Fruit fly (Drosophila melanogaster): ENCODE data around the gene sov.

sov gene

DNA sequence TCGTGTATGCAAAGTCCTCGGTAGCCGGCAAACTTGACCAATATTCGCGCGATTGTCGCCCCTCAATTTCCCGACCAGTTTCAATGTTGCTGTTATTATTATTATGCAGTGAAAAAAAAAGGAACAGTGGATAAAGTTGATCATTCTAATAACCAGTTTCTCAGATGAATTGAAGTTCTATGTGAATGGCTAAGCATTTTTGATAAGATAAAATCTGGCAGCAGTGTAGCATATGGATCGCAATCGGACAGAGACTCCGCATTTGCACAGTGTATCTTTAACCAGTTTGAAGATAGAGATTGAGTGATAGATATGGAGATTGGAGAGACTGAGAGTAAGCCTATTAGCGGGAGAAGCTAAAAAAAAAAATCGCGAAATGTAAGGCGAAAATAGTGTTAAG is 37.3 kb downstream of the sov start:
- no peak for TF ChIP-seq psq (optimal IDR thresholded peaks at IDR 0.05)
- no peak for TF ChIP-seq Myc (optimal IDR thresholded peaks at IDR 0.05)
- TF ChIP-seq ttk (optimal IDR thresholded peaks at IDR 0.05): no peak
- no peak for TF ChIP-seq Sin3A (optimal IDR thresholded peaks at IDR 0.05)
- TF ChIP-seq insv (optimal IDR thresholded peaks at IDR 0.05): no peak
- no peak for TF ChIP-seq h (optimal IDR thresholded peaks at IDR 0.05)

DNA sequence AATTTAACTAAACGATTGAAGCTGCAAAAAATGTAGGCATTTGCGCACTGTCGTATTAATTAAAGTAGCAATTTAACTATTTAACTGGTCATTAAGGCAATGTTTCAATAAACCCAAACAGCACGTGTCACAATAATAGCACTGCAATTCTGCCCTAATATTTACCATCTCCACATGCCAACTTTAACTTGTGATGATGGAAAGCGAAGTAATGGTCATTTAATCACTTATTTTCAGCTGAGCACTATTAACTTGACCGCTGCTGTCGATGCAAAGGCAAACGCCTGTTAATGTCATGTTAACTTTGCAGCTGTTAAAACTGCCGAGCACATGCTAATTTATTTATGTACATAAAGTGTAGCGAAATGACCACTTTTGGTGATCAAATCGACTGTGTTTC is 38.1 kb downstream of the sov start:
- TF ChIP-seq Myc (optimal IDR thresholded peaks at IDR 0.05) (no peak), insv (optimal IDR thresholded peaks at IDR 0.05) (no peak), psq (optimal IDR thresholded peaks at IDR 0.05) (no peak), h (optimal IDR thresholded peaks at IDR 0.05) (no peak), Sin3A (optimal IDR thresholded peaks at IDR 0.05) (no peak), ttk (optimal IDR thresholded peaks at IDR 0.05) (no peak)

DNA sequence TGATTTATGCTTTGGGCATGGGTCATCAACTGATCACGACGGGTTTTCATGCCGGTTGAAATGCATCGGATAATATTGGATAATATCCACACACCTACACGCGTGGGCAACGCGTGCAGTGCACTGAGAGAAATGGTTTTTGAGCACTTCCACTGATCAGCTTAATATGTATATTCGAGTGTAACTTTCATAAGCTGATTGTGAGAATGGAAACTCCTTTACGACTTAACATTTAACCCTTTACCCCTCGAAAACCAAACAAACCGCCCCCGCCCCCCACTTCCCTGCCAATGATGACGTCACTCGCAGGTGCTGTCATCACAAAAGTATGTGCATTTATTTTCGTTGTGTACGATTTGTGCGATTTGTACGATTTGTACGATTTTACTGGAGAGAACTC is 38.7 kb downstream of the sov start:
- TF ChIP-seq ttk (optimal IDR thresholded peaks at IDR 0.05): no peak

DNA sequence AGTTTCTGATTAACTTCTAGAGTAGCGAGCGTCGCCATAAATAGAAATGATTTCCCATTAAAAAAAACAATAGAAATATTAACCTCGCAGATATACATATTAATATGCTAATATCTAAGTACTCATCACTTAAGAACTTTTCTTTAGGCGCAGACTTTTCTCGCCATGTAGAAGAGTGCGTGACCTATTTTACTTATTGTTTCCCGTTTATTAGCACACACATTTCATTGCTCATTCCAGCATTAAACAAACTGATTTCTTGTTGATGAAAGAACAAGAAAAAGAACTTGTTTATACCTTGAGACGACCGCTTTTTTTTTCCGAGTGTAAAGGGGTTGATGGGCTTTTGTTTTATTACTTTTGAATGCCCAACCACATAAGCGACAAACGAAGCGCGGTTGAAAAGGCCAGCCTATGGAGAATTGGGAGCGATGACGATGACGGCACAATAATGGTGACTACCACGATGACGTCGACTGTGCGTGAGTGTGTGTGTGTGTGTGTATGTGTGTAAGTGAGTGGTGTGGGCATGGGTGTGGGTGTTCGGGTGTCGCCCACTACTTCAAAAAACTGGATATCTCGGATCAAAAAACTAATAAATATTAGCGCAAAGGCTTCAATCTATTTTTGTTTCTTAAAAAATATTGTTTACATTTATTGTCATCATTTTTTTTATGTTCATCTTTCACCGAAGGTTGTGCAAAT is 40.0 kb downstream of the sov start:
- no peak for TF ChIP-seq psq (optimal IDR thresholded peaks at IDR 0.05)
- no peak for TF ChIP-seq Sin3A (optimal IDR thresholded peaks at IDR 0.05)
- TF ChIP-seq Myc (optimal IDR thresholded peaks at IDR 0.05): no peak
- no peak for TF ChIP-seq h (optimal IDR thresholded peaks at IDR 0.05)

DNA sequence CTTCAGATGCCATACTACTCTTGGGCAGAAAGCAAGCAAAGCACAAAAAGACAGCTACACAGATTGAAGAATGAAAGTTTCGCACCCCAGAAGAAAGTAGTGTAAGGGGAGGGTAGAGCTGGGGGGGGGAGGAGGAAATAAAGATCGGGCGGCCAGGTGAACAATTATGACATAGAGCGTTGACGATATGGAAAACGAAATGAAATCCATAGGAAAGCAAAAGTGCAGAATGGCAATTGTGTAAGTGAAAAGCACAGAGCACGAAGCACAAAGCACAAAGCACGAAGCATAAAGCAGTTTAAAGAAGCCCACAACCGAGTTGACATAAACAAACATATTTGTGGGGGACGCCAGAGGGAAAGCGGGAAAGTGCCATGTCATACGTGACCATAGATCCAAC is 40.9 kb downstream of the sov start:
- no peak for TF ChIP-seq insv (optimal IDR thresholded peaks at IDR 0.05)
- TF ChIP-seq Sin3A (optimal IDR thresholded peaks at IDR 0.05): no peak
- TF ChIP-seq ttk (optimal IDR thresholded peaks at IDR 0.05): no peak
- no peak for TF ChIP-seq Myc (optimal IDR thresholded peaks at IDR 0.05)
- no peak for TF ChIP-seq h (optimal IDR thresholded peaks at IDR 0.05)
- TF ChIP-seq psq (optimal IDR thresholded peaks at IDR 0.05): no peak

DNA sequence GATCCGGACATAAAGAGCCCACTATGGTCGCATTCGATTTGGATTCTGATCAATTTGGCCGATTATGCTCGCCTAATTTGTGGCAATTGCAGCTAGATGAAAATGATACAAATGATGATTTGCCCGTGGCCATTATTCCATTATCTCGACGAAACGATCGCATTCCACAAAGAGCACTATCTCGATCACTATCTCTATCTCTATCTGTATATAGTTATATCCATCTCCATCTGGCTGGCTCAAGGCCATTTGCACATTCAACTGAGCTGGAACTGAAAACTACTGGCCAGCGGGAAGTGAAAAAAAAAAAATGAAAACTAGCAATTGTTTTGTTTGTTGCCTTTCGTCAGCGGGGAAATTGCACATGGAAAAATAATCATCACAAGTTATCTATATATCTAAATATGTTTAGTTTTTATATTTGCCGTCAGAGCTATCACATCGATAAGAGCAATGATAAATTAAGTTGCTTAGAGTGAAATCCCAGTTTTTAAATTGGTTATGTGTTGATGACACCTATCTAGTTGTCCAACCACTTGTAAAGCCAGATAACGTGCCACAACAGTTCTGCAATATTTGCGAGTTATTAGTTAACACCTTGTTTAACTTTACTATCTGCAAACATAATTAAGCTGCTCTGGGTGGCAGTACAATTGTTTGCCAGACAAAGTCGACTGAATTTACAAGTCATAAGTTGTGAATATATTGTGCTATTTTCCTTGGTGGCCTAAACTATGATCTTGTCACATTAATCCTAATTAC is 43.3 kb downstream of the sov start:
- no peak for TF ChIP-seq ttk (optimal IDR thresholded peaks at IDR 0.05)
- TF ChIP-seq psq (optimal IDR thresholded peaks at IDR 0.05): no peak
- no peak for TF ChIP-seq Myc (optimal IDR thresholded peaks at IDR 0.05)

DNA sequence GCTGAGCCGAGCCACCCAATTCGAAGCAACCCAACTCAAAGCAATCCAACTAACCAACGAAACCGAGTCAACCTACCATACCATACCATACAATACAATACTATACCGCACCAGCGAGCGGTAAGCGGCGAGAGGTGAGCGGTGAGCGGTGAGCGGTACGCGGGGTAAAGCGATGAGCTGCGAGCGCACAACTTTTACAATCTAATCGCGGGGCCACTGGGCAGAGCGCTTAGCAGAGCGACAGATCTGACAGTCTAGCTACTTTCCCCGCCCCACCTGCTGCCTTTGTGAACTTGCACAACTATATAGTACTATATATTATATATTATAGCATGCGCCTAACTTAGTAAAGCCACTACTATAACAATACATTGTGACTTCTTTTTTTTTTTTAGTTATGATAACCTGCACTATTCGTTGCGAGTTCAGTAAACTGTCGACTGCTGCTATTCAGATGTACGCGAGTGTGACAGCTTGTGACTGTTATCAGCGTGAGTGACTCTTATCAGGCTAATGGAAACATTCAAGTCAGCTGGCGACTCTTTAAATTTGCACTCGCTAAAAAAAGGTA is 44.7 kb downstream of the sov start:
- TF ChIP-seq Myc (optimal IDR thresholded peaks at IDR 0.05) (no peak), Sin3A (optimal IDR thresholded peaks at IDR 0.05) (no peak), h (optimal IDR thresholded peaks at IDR 0.05) (no peak), ttk (optimal IDR thresholded peaks at IDR 0.05) (no peak), insv (optimal IDR thresholded peaks at IDR 0.05) (no peak), psq (optimal IDR thresholded peaks at IDR 0.05) (no peak)

DNA sequence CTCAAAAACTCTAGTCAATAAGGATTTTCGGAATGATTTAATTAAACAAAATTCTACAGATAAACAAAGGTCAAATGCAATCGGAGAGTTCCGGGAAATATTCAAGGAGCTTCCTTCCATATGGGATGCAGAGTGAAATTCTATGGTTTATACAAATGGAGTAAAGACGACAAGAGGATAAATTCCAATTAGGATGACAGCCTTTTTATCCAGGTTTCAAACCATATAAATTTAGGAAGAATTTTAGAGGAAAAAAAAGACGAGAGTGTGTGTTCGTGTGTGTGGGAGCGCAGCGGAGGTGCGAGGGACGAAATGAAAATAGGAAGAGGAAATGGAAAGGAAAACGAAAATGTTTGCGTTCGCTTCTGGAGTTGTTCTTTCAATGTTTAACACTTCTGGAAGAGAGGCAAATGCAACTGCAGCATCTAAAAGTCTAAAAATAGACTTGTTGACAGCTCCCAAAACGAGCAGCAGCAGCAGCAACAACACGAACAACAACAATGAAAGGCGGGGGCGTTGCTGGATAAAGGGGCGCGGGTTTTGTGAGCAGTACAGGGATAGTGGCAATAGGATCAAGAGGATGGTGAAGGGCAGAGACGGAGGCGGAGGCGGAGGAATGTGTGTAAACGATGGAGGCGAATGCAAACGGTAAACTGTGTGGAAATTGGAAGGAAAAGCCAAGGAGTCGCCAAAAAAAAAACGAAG is 46.4 kb downstream of the sov start:
- no peak for TF ChIP-seq Myc (optimal IDR thresholded peaks at IDR 0.05)
- no peak for TF ChIP-seq psq (optimal IDR thresholded peaks at IDR 0.05)
- TF ChIP-seq insv (optimal IDR thresholded peaks at IDR 0.05): no peak
- TF ChIP-seq h (optimal IDR thresholded peaks at IDR 0.05): no peak
- TF ChIP-seq ttk (optimal IDR thresholded peaks at IDR 0.05): no peak
- no peak for TF ChIP-seq Sin3A (optimal IDR thresholded peaks at IDR 0.05)

DNA sequence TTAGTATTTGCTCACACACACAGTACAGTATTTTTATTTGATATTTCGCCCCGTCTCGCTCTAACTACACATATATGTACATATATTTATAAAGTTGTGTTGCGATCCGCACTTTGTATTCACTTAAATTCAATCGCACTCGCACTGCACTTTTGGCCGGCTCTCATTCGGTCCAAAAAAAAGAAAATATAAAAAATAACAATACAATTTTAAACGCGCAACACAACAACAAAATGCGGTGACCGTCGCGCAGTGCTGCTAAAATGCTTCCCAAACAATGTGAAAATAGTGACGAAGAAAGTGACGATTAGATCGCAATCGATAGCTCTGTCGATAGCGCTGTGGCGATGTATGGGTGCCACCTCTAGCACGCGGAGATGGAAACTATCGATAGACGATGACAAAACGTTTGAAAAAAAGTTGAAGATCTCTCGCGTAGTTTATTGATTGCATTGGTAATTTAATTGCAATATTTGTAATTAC is 47.2 kb downstream of the sov start, which contains the start of the genes C3G and pod1:
C3G (minus strand) TSS at position 282 of the 483 bp plus-strand sequence.
pod1 (plus strand) TSS at position 373 of the 483 bp plus-strand sequence.
- no peak for TF ChIP-seq Myc (optimal IDR thresholded peaks at IDR 0.05)
- no peak for TF ChIP-seq ttk (optimal IDR thresholded peaks at IDR 0.05)
- TF ChIP-seq Sin3A (optimal IDR thresholded peaks at IDR 0.05): no peak
- no peak for TF ChIP-seq insv (optimal IDR thresholded peaks at IDR 0.05)
- no peak for TF ChIP-seq psq (optimal IDR thresholded peaks at IDR 0.05)
- no peak for TF ChIP-seq h (optimal IDR thresholded peaks at IDR 0.05)

DNA sequence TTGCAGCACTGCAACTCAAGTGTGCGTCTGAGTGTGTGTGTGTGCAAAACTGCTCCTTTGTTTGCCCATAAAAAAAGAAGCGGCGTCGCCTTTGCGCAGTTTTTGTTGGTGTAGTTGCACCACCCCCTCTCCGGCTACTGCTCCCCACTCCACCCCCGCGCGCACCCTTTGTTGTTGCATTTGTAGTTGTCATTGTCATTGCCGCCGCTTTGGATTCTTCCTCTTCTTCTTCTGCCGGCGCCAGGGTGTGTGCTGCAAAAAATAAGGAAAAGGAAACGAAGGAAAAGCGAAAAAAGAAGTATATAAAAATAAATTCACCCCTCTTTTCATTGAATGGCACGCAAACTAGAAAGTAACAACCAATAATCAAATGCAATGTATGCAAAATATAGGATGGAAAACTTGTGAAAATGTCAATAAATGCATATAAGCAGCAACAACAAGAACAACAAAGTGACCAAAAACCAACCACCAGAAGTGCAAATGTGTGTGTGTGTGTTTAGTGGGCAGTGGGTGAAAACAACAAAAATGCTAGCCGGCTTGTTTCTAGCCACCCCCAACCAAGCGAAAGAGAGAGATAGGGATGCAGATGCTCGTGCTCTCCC is 47.9 kb downstream of the sov start:
- TF ChIP-seq insv (optimal IDR thresholded peaks at IDR 0.05): no peak
- no peak for TF ChIP-seq h (optimal IDR thresholded peaks at IDR 0.05)
- TF ChIP-seq Myc (optimal IDR thresholded peaks at IDR 0.05): no peak
- no peak for TF ChIP-seq Sin3A (optimal IDR thresholded peaks at IDR 0.05)
- TF ChIP-seq ttk (optimal IDR thresholded peaks at IDR 0.05): no peak

DNA sequence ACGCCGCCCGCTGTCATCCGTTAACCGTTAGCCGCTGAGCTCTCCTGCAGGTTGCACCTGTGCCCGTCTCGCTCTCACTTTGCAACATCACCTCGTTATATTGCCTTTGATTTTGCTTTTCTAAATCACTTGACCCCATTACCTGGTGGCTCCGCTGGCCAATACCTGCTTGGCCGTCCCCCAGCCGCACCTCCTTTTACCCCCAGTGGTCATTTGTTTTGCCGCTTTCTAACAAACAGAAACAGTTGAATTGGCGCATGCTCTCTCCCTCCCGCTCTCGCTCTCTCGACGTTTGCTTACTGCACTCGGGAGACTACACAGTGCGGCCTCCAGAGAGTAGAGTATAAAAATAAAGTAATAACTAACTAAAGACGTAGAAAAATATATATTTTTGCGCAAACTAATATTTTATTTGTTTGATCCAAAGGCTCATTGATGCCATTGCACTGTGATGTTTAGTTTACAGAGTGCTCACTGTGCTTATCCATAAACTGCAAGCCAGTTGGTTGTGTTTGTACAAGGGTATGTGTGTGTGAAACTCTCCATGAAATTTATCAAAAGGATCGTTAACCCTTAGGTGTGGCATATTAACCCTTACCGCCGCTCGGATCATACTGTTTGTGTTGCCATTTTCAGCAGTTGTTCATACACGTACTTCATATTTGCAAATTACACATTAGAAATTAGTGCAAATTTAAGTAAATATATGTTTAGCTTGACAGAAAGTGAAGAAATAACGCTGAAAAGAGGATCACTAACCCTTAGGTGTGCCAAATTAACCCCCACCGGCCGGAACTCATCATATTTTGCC is 48.6 kb downstream of the sov start:
- TF ChIP-seq Myc (optimal IDR thresholded peaks at IDR 0.05) (no peak), ttk (optimal IDR thresholded peaks at IDR 0.05) (no peak), insv (optimal IDR thresholded peaks at IDR 0.05) (no peak), Sin3A (optimal IDR thresholded peaks at IDR 0.05) (no peak), h (optimal IDR thresholded peaks at IDR 0.05) (no peak), psq (optimal IDR thresholded peaks at IDR 0.05) (no peak)

Measured in Kc167 (cell line).